Fruit fly (Drosophila melanogaster) Kc167 (cell line): ENCODE data around the gene Cap-D2.

Source experiments
- Sin3A ChIP-seq: fragments of >200 bp; optimal IDR thresholded peaks from 2 replicates; lab custom pipeline; 2018; ENCODE audit warnings: missing external identifiers
- psq ChIP-seq: fragments of >200 bp; optimal IDR thresholded peaks from 2 replicates; lab custom pipeline; 2017; ENCODE audit warnings: missing external identifiers

DNA sequence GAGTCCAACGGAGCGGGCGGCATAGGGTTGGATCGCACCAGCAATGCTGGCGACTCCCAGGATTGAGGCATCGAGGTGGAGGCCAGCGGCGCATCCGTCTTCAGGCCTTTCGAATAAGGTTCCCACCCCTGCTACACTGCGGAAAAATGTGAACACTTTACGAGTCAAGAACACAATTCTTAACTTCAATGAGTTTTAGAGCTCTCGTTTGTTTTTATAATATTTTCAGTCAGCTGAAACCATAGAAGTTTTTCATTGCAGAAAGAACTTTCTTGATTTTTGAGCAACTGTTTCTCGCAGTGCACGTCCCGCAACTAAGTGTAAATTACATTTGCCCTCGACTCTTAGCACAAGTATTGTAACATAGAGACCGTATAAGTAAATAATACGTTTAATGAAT lies 20.9 kb downstream of the Cap-D2 start:
- TF ChIP-seq psq (lab: Kevin White, UChicago) (no peak), Sin3A (lab: Kevin White, UChicago) (no peak)
